Worm (Caenorhabditis elegans): ENCODE data around the gene F35H10.5.

- TF ChIP-seq elt-1 (tag; optimal IDR thresholded peaks at IDR 0.05) = no peak
- no peak for TF ChIP-seq nhr-23 (tag; optimal IDR thresholded peaks at IDR 0.05)
- TF ChIP-seq zag-1 (tag; optimal IDR thresholded peaks at IDR 0.05) = no peak
- no peak for TF ChIP-seq ZK546.5 (tag; optimal IDR thresholded peaks at IDR 0.05)
- no peak for TF ChIP-seq ztf-11 (tag; optimal IDR thresholded peaks at IDR 0.05)
- TF ChIP-seq lin-13 (GFP tag; optimal IDR thresholded peaks at IDR 0.05) = no peak
- no peak for TF ChIP-seq ama-1 (optimal IDR thresholded peaks at IDR 0.05)
- TF ChIP-seq unc-39 (tag; optimal IDR thresholded peaks at IDR 0.05) = no peak
- no peak for TF ChIP-seq lin-39 (tag; optimal IDR thresholded peaks at IDR 0.05)
- no peak for TF ChIP-seq R02D3.7 (tag; optimal IDR thresholded peaks at IDR 0.05)
- no peak for TF ChIP-seq sma-3 (GFP tag; optimal IDR thresholded peaks at IDR 0.05)
- TF ChIP-seq mab-5 (tag; optimal IDR thresholded peaks at IDR 0.05) = no peak
- TF ChIP-seq blmp-1 (tag; optimal IDR thresholded peaks at IDR 0.05; ENCODE audit: insufficient read depth) = no peak
- no peak for TF ChIP-seq nhr-129 (tag; optimal IDR thresholded peaks at IDR 0.05)
Measured at ce11 chrIV:8287287-8287686, 13.3 kb upstream of the F35H10.5 start.

Data from whole organism, L2 larva.